Worm (Caenorhabditis elegans) whole organism, L2 larva: ENCODE measurements around the gene lgc-43.
A peak's percentile ranks its signal among the peaks of the same experiment; 100 is the strongest.

Experiments
- C34F6.9 ChIP-seq: fragments of 150-350 bp; optimal IDR thresholded peaks from 2 replicates; lab custom pipeline; 2014; ENCODE audit warnings: missing biosample characterization, missing genetic modification characterization
- ZK546.5 ChIP-seq: sonication (generic microtip); optimal IDR thresholded peaks from 2 replicates; lab custom pipeline; 2017; ENCODE audit warnings: missing biosample characterization, missing genetic modification characterization
- ama-1 ChIP-seq: fragments of 150-350 bp; optimal IDR thresholded peaks from 2 replicates; lab custom pipeline; 2018; ENCODE audit warnings: inconsistent platforms
- blmp-1 ChIP-seq: sonication (generic microtip); optimal IDR thresholded peaks from 2 replicates; lab custom pipeline; 2017; ENCODE audit warnings: missing genetic modification characterization, mild to moderate bottlenecking, missing compliant biosample characterization, antibody characterized with exemption, moderate library complexity; ENCODE audit not compliant: insufficient read depth
- ceh-16 ChIP-seq: fragments of 150-350 bp; optimal IDR thresholded peaks from 2 replicates; lab custom pipeline; 2014; ENCODE audit warnings: missing biosample characterization, missing genetic modification characterization
- crh-2 ChIP-seq: sonication (generic microtip); optimal IDR thresholded peaks from 2 replicates; lab custom pipeline; 2017; ENCODE audit warnings: missing biosample characterization, missing genetic modification characterization
- fos-1 ChIP-seq: fragments of 150-350 bp; optimal IDR thresholded peaks from 2 replicates; lab custom pipeline; 2014; ENCODE audit warnings: missing biosample characterization, missing genetic modification characterization
- lin-11 ChIP-seq: fragments of 150-350 bp; sonication (generic microtip); optimal IDR thresholded peaks from 2 replicates; lab custom pipeline; 2014; ENCODE audit warnings: missing biosample characterization, missing genetic modification characterization, inconsistent platforms, mixed read lengths
- lsy-2 ChIP-seq, 2 experiments: fragments of 150-350 bp in 1 of 2; sonication (generic microtip) in 1 of 2; optimal IDR thresholded peaks; 2 replicates each; lab custom pipeline; 2014 to 2017; ENCODE audit warnings: missing biosample characterization in 2 of 2, missing genetic modification characterization in 2 of 2
- nhr-11 ChIP-seq: fragments of 150-350 bp; optimal IDR thresholded peaks from 2 replicates; lab custom pipeline; 2014; ENCODE audit warnings: missing biosample characterization, missing genetic modification characterization
- nhr-129 ChIP-seq: fragments of 150-350 bp; optimal IDR thresholded peaks from 2 replicates; lab custom pipeline; 2014; ENCODE audit warnings: missing biosample characterization, missing genetic modification characterization
- nhr-21 ChIP-seq: fragments of 150-350 bp; optimal IDR thresholded peaks from 2 replicates; lab custom pipeline; 2014; ENCODE audit warnings: missing biosample characterization, missing genetic modification characterization
- nhr-23 ChIP-seq: fragments of 150-350 bp; optimal IDR thresholded peaks from 2 replicates; lab custom pipeline; 2014; ENCODE audit warnings: missing biosample characterization, missing genetic modification reagents, missing genetic modification characterization
- nhr-25 ChIP-seq: fragments of 150-350 bp; sonication (generic microtip); optimal IDR thresholded peaks from 3 replicates; lab custom pipeline; 2014; ENCODE audit warnings: missing biosample characterization, missing genetic modification characterization
- nhr-6 ChIP-seq: fragments of 150-350 bp; optimal IDR thresholded peaks from 2 replicates; lab custom pipeline; 2014; ENCODE audit warnings: missing biosample characterization, missing genetic modification characterization
- sem-4 ChIP-seq: fragments of 150-350 bp; optimal IDR thresholded peaks from 2 replicates; lab custom pipeline; 2014; ENCODE audit warnings: missing biosample characterization, missing genetic modification reagents, missing genetic modification characterization

lgc-43 gene

DNA sequence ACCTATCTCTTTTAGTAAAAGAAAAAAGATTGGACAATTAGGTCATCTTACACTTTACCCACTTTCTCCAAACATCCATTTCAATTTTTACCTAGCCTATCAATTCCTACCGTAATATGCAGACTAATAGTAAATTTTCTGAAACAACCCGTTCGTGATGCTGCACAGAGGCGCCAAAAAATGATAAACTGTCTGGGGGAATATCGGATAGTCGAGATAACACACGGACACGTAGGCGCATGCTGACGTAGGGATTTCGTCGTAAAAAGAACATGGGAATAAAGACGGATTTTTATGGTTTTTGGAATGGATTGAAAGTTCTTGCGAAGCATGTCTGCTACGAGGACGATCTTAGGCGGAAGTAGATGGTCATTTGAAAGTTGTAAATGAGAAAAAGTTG lies 37.9 kb downstream of the lgc-43 start:
- no peak for TF ChIP-seq sem-4 (tag; lab: Kevin White, UChicago)
- peak; percentile 31 for TF ChIP-seq nhr-21 (tag; lab: Kevin White, UChicago)

DNA sequence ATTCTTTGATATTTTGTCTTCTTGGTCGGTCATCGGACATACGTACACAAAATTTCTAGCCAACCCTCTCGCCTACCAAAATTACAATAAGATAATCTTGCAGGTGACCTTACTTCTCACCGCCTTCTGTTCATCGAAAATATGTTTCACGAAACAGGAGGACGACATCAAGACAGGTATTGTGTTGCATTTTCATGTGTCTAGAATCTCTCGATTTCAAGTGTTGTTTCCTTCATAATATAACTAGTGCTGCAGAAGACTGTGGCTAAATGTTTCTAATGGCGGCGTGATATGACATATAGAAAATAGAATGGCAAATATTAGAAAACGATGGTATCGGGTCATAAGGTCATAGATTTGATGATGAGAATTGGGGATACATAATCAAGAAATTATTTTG lies 38.6 kb downstream of the lgc-43 start:
- no peak for TF ChIP-seq ama-1
- TF ChIP-seq nhr-129 (tag; lab: Kevin White, UChicago) = peak; percentile 3
- peak; percentile 81 for TF ChIP-seq nhr-25 (tag; lab: Kevin White, UChicago)
- no peak for TF ChIP-seq C34F6.9 (tag; lab: Kevin White, UChicago)
- TF ChIP-seq crh-2 = peak; percentile 21
- TF ChIP-seq nhr-21 (tag; lab: Kevin White, UChicago) = peak; percentile 2
- TF ChIP-seq ceh-16 (tag; lab: Kevin White, UChicago) = no peak
- TF ChIP-seq lin-11 = no peak
- TF ChIP-seq, all 48 proteins: peak for 4

DNA sequence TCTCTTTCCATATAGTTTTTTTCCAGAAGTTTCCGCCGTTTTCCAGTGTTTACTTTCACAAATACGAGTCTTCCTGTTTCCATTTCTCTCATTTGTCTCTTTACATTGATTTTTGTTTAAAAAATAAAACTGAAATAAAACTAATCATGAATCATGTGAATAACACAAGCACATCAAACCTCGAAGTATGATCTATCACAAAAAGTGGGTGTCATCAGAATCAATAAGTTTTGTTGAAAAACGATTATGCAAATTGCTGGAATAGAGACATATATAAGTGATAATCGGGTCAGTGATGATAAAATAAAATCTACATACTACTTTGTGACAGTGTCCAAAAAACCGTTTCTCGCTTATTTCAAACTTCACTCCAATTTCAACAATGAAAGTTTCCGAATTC lies 42.3 kb downstream of the lgc-43 start, which contains the start of gene R09H10.7:
TSS of gene R09H10.7 (plus strand) at position 301 of the 400 bp plus-strand sequence.
- no peak for TF ChIP-seq ceh-16 (tag; lab: Kevin White, UChicago)
- no peak for TF ChIP-seq nhr-23 (tag; lab: Kevin White, UChicago)
- TF ChIP-seq, all 48 proteins: peak for 0

- TF ChIP-seq nhr-6 (tag; lab: Kevin White, UChicago) = no peak
- no peak for TF ChIP-seq crh-2
- TF ChIP-seq sem-4 (tag; lab: Kevin White, UChicago) = no peak
- peak; percentile 53 for TF ChIP-seq fos-1 (tag; lab: Kevin White, UChicago)
- no peak for TF ChIP-seq nhr-25 (tag; lab: Kevin White, UChicago)
- TF ChIP-seq nhr-11 (tag; lab: Kevin White, UChicago) = no peak
- no peak for TF ChIP-seq lsy-2 (tag; optimal IDR thresholded peaks at IDR 0.05; lab: Kevin White, UChicago)
- TF ChIP-seq ZK546.5 (tag; lab: Kevin White, UChicago) = no peak
Observed at ce11 chrIV:10628724-10629123, 50.3 kb downstream of the lgc-43 start, which contains the start of gene R09H10.5. TSS of gene R09H10.5 (minus strand) at chrIV:10628829.

ce11 chrIV:10630953-10631554 lies 52.6 kb downstream of the lgc-43 start, which contains the start of gene F56C4.4:
TSS of gene F56C4.4 (minus strand) at chrIV:10631267.
- TF ChIP-seq fos-1 (tag; lab: Kevin White, UChicago) (peak; percentile 41), blmp-1 (tag; lab: Kevin White, UChicago) (no peak), crh-2 (peak; percentile 55)
- TF ChIP-seq, all 48 proteins: peak for 2
